Fruit fly (Drosophila melanogaster): ENCODE results near the gene U2af50.

DNA sequence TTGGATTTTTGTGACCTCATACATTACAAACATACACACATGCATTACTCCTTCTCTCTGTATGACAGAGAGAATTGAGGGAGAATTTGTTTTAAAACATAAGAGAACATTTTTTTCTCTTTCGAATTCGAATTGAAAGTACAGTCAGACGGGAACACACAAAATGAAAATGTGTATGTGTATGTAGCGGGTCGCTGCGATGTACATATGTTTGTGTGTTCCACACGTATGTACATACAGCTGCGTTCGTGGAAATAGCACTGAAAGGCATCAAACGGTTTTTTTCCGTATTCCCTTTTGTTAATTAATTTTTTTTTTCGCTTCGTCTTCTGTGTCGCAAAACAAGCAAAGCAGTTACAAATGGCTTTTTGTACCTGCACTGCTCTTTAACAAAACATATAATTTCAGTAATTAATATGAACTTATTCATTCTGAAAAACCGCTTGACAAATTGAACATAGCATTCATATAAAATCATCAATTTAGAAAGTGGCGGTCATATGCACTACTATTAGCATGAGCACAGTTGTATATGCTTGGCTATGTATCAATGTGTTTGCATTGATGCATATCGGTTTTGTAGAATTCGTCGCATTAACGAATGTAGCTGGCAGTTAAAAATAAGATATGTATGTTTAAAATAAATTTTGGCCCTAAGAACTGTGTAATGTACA is 26.1 kb downstream of the U2af50 start:
- TF ChIP-seq kay (GFP tag; ENCODE audit: borderline replicate concordance) (peak; percentile 80), Mnt (GFP tag; optimal IDR thresholded peaks at IDR 0.05) (peak; percentile 88), tj (GFP tag; optimal IDR thresholded peaks at IDR 0.05) (peak; percentile 85)
